Worm (Caenorhabditis elegans) whole organism, L4 larva: Measurements from ENCODE around the gene slc-25A32.
"Not testable (repeated sequence)": the region's sequence is repeated elsewhere in the genome, so short reads cannot be mapped to it uniquely, and the experiment has no call there.

Source experiments
- D1046.2 ChIP-seq: fragments of 200-800 bp; sonication (Bioruptor generic); IDR thresholded peaks from 2 replicates; pipeline ENCODE4 v1.3.6; 2022; ENCODE audit warnings: missing genetic modification characterization, missing compliant biosample characterization
- aha-1 ChIP-seq: fragments of 150-350 bp; peaks from one replicate; lab custom pipeline; 2014; ENCODE audit warnings: missing biosample characterization, missing genetic modification characterization
- ceh-82 ChIP-seq: sonication (generic microtip); optimal IDR thresholded peaks from 2 replicates; lab custom pipeline; 2017; ENCODE audit warnings: missing biosample characterization, missing genetic modification characterization
- ctbp-1 ChIP-seq: fragments of 200-800 bp; sonication (Bioruptor generic); IDR thresholded peaks from 2 replicates; pipeline ENCODE4 v1.3.6; 2022; ENCODE audit warnings: missing genetic modification reagents, missing genetic modification characterization, missing compliant biosample characterization
- daf-16 ChIP-seq, 3 experiments: sonication (generic microtip); optimal IDR thresholded peaks; 2 replicates each; lab custom pipeline; 2016 to 2017; ENCODE audit warnings: missing genetic modification characterization in 3 of 3, missing genetic modification reagents in 3 of 3, mild to moderate bottlenecking in 2 of 3, missing compliant biosample characterization in 2 of 3, missing biosample characterization in 1 of 3, moderate library complexity in 1 of 3
- dmd-8 ChIP-seq: fragments of 200-800 bp; sonication (Bioruptor generic); IDR thresholded peaks from 2 replicates; pipeline ENCODE4 v1.3.6; 2022; ENCODE audit warnings: missing genetic modification characterization, missing compliant biosample characterization
- duxl-1 ChIP-seq: sonication (generic microtip); optimal IDR thresholded peaks from 2 replicates; lab custom pipeline; 2016; ENCODE audit warnings: mild to moderate bottlenecking, missing genetic modification characterization, moderate library complexity, missing compliant biosample characterization; ENCODE audit not compliant: poor library complexity
- dve-1 ChIP-seq: sonication (generic microtip); optimal IDR thresholded peaks from 2 replicates; lab custom pipeline; 2017; ENCODE audit warnings: antibody characterized with exemption, mild to moderate bottlenecking, missing genetic modification characterization, missing compliant biosample characterization; ENCODE audit not compliant: insufficient read depth
- fkh-10 ChIP-seq: fragments of 150-350 bp; optimal IDR thresholded peaks from 2 replicates; lab custom pipeline; 2014; ENCODE audit warnings: missing biosample characterization, missing genetic modification reagents, missing genetic modification characterization
- hlh-11 ChIP-seq: fragments of 200-800 bp; sonication (Bioruptor generic); optimal IDR thresholded peaks from 2 replicates; lab custom pipeline; 2018; ENCODE audit warnings: mild to moderate bottlenecking, missing genetic modification characterization, missing compliant biosample characterization
- lin-15B ChIP-seq: fragments of 150-350 bp; sonication (generic microtip); optimal IDR thresholded peaks from 3 replicates; lab custom pipeline; 2014; ENCODE audit warnings: missing biosample characterization, missing genetic modification characterization
- lin-38 ChIP-seq: fragments of 200-800 bp; sonication (Bioruptor generic); IDR thresholded peaks from 2 replicates; pipeline ENCODE4 v1.3.6; 2022; ENCODE audit warnings: missing genetic modification reagents, missing genetic modification characterization, missing compliant biosample characterization
- lsy-2 ChIP-seq, 2 experiments: fragments of 150-350 bp in 1 of 2; sonication (generic microtip) in 1 of 2; optimal IDR thresholded peaks; 2 replicates each; lab custom pipeline; 2014 to 2017; ENCODE audit warnings: missing biosample characterization in 2 of 2, missing genetic modification characterization in 2 of 2
- mep-1 ChIP-seq: fragments of 150-350 bp; sonication (generic microtip); optimal IDR thresholded peaks from 3 replicates; lab custom pipeline; 2014; ENCODE audit warnings: missing biosample characterization, missing genetic modification characterization
- mes-2 ChIP-seq: sonication (generic microtip); optimal IDR thresholded peaks from 2 replicates; lab custom pipeline; 2016; ENCODE audit warnings: missing genotype, mild to moderate bottlenecking, missing genetic modification characterization, missing compliant biosample characterization; ENCODE audit not compliant: poor library complexity, severe bottlenecking
- nhr-237 ChIP-seq: sonication (generic microtip); optimal IDR thresholded peaks from 2 replicates; lab custom pipeline; 2017; ENCODE audit warnings: missing biosample characterization, missing genetic modification characterization
- nhr-28 ChIP-seq: fragments of 150-350 bp; optimal IDR thresholded peaks from 2 replicates; lab custom pipeline; 2014; ENCODE audit warnings: missing biosample characterization, missing genetic modification characterization
- nhr-42 ChIP-seq: fragments of 200-800 bp; sonication (Bioruptor generic); IDR thresholded peaks from 2 replicates; pipeline ENCODE4 v1.3.6; 2022; ENCODE audit warnings: missing genetic modification characterization, missing compliant biosample characterization
- snpc-1.2 ChIP-seq: fragments of 200-800 bp; sonication (Bioruptor generic); IDR thresholded peaks from 2 replicates; pipeline ENCODE4 v1.3.6; 2022; ENCODE audit warnings: missing genetic modification reagents, missing genetic modification characterization, missing compliant biosample characterization
- unc-130 ChIP-seq: sonication (generic microtip); optimal IDR thresholded peaks from 2 replicates; lab custom pipeline; 2016; ENCODE audit warnings: missing genetic modification reagents, missing genetic modification characterization, missing compliant biosample characterization
- unc-62 ChIP-seq, 3 experiments: fragments of 150-350 bp in 1 of 3; sonication (generic microtip); optimal IDR thresholded peaks in 2 of 3; peaks in 1 of 3; 1 replicate in 1 of 3; 2 replicates in 2 of 3; lab custom pipeline; 2014 to 2017; ENCODE audit warnings: missing biosample characterization in 3 of 3, missing genetic modification characterization in 3 of 3, missing genetic modification reagents in 3 of 3, missing genotype in 1 of 3
- vab-7 ChIP-seq: fragments of 200-800 bp; sonication (Bioruptor generic); IDR thresholded peaks from 2 replicates; pipeline ENCODE4 v1.3.6; 2022; ENCODE audit warnings: missing genetic modification reagents, missing genetic modification characterization, missing compliant biosample characterization
- zip-2 ChIP-seq: fragments of 150-350 bp; optimal IDR thresholded peaks from 2 replicates; lab custom pipeline; 2014; ENCODE audit warnings: missing biosample characterization, missing genetic modification characterization
- ztf-11 ChIP-seq: fragments of 150-350 bp; optimal IDR thresholded peaks from 2 replicates; lab custom pipeline; 2014; ENCODE audit warnings: missing biosample characterization, missing genetic modification characterization
- ztf-7 ChIP-seq: fragments of 150-350 bp; optimal IDR thresholded peaks from 2 replicates; lab custom pipeline; 2014; ENCODE audit warnings: missing biosample characterization, missing genetic modification characterization

The slc-25A32 gene

ce11 chrII:8285837-8286236 lies 9.7 kb downstream of the slc-25A32 start:
- peak in 1 of 2 experiments; percentile 16 for TF ChIP-seq lsy-2 (tag; optimal IDR thresholded peaks at IDR 0.05; lab: Kevin White, UChicago)
- TF ChIP-seq daf-16 (GFP tag; optimal IDR thresholded peaks at IDR 0.05; lab: Kevin White, UChicago) = peak in 1 of 2 experiments; percentile 18
- TF ChIP-seq daf-16 (tag; optimal IDR thresholded peaks at IDR 0.05; lab: Kevin White, UChicago) = not testable (repeated sequence)

- no peak for TF ChIP-seq vab-7 (GFP tag; lab: Robert Waterston, UW)
- TF ChIP-seq nhr-28 = no peak
- no peak for TF ChIP-seq ctbp-1 (GFP tag; lab: Robert Waterston, UW)
- TF ChIP-seq ztf-7 (tag; lab: Kevin White, UChicago) = no peak
- no peak for TF ChIP-seq zip-2
- no peak for TF ChIP-seq mes-2 (tag; lab: Kevin White, UChicago)
- TF ChIP-seq, all 104 proteins: peak for 0
Observed at ce11 chrII:8295296-8295695, 19.2 kb downstream of the slc-25A32 start, which contains the start of gene nlp-55. TSS of gene nlp-55 (minus strand) at chrII:8295396.

- peak; percentile 97 for TF ChIP-seq aha-1
- TF ChIP-seq unc-62 (GFP tag; optimal IDR thresholded peaks at IDR 0.05 in 1 of 2; lab: Kevin White, UChicago) = peak in 1 of 2 experiments; percentile 79
- no peak for TF ChIP-seq unc-62 (tag; optimal IDR thresholded peaks at IDR 0.05; lab: Kevin White, UChicago)
- no peak for TF ChIP-seq D1046.2 (GFP tag; lab: Robert Waterston, UW)
- TF ChIP-seq, all 104 proteins: peak for 2
Observed at ce11 chrII:8308314-8308713, 32.2 kb downstream of the slc-25A32 start.

ce11 chrII:8311484-8311883 lies 35.4 kb downstream of the slc-25A32 start:
- TF ChIP-seq lin-38 (GFP tag; lab: Robert Waterston, UW) (no peak), dve-1 (no peak), ceh-82 (no peak), dmd-8 (GFP tag; lab: Robert Waterston, UW) (no peak), unc-62 (GFP tag; optimal IDR thresholded peaks at IDR 0.05 in 1 of 2; lab: Kevin White, UChicago) (peak in 1 of 2 experiments; percentile 67), unc-62 (tag; optimal IDR thresholded peaks at IDR 0.05; lab: Kevin White, UChicago) (no peak)

ce11 chrII:8312012-8312411 lies 35.9 kb downstream of the slc-25A32 start:
- TF ChIP-seq fkh-10 (GFP tag; lab: Kevin White, UChicago) = peak; percentile 67
- TF ChIP-seq nhr-237 (tag; lab: Kevin White, UChicago) = no peak

ce11 chrII:8314768-8315167 lies 38.7 kb downstream of the slc-25A32 start:
- TF ChIP-seq aha-1 (peak; percentile 91), daf-16 (GFP tag; optimal IDR thresholded peaks at IDR 0.05; lab: Kevin White, UChicago) (no peak), daf-16 (tag; optimal IDR thresholded peaks at IDR 0.05; lab: Kevin White, UChicago) (no peak), ztf-11 (no peak), nhr-42 (GFP tag; lab: Robert Waterston, UW) (no peak), hlh-11 (tag; lab: Kevin White, UChicago) (no peak), duxl-1 (tag; lab: Kevin White, UChicago) (no peak), unc-130 (no peak), unc-62 (GFP tag; optimal IDR thresholded peaks at IDR 0.05 in 1 of 2; lab: Kevin White, UChicago) (peak in 1 of 2 experiments; percentile 30), unc-62 (tag; optimal IDR thresholded peaks at IDR 0.05; lab: Kevin White, UChicago) (no peak), lin-15B (tag; lab: Kevin White, UChicago) (no peak)

- TF ChIP-seq vab-7 (GFP tag; lab: Robert Waterston, UW) (no peak), unc-130 (no peak), unc-62 (GFP tag; optimal IDR thresholded peaks at IDR 0.05 in 1 of 2; lab: Kevin White, UChicago) (peak in 1 of 2 experiments; percentile 77), unc-62 (tag; optimal IDR thresholded peaks at IDR 0.05; lab: Kevin White, UChicago) (no peak), snpc-1.2 (no peak)
Observed at ce11 chrII:8316701-8317100, 40.6 kb downstream of the slc-25A32 start.

- TF ChIP-seq mep-1 (tag; lab: Kevin White, UChicago) (no peak), unc-62 (GFP tag; optimal IDR thresholded peaks at IDR 0.05 in 1 of 2; lab: Kevin White, UChicago) (peak in 1 of 2 experiments; percentile 78), unc-62 (tag; optimal IDR thresholded peaks at IDR 0.05; lab: Kevin White, UChicago) (no peak), aha-1 (peak; percentile 55)
Observed at ce11 chrII:8321244-8321643, 45.1 kb downstream of the slc-25A32 start, which contains the start of gene shw-1. TSS of gene shw-1 (minus strand) at chrII:8321471.
